Fruit fly (Drosophila melanogaster): ENCODE measurements around the gene PolE1.

dm6 chr3R:23327707-23328106 lies 20.2 kb upstream of the PolE1 start:
- TF ChIP-seq Sin3A (optimal IDR thresholded peaks at IDR 0.05) (no peak), h (optimal IDR thresholded peaks at IDR 0.05) (peak; percentile 81), insv (optimal IDR thresholded peaks at IDR 0.05) (peak; percentile 74), psq (optimal IDR thresholded peaks at IDR 0.05) (no peak), Myc (optimal IDR thresholded peaks at IDR 0.05) (no peak)
